Worm (Caenorhabditis elegans) whole organism, early embryonic: ENCODE measurements around the gene lgc-11.

Source experiments
- aly-1 ChIP-seq: sonication (generic microtip); optimal IDR thresholded peaks from 2 replicates; lab custom pipeline; 2016; ENCODE audit warnings: missing genetic modification characterization, missing compliant biosample characterization
- ama-1 ChIP-seq: fragments of 150-350 bp; optimal IDR thresholded peaks from 2 replicates; lab custom pipeline; 2014
- pes-1 ChIP-seq: fragments of 200-800 bp; sonication (Bioruptor generic); IDR thresholded peaks from 2 replicates; pipeline ENCODE4 v1.3.6; 2022; ENCODE audit warnings: missing genetic modification reagents, missing genetic modification characterization, missing compliant biosample characterization

DNA sequence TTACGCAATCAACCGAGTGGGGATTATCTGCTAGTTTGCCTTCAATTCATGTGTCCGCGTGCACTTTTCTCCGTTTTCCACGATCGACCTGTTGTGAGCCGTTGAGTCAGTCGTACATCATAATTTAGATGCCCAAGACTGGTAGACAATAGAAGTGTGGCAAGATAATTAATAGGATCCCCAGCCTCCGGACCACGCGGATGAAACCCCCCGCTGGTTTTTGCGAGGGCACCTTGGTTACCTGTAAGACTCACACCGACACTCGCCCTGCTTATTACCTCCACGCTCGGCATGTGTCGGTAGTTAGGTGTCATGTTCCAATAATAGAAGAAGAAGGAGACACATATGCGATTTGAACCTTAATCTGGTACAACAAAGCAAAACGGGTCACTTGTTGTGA lies 50.5 kb downstream of the lgc-11 start:
- TF ChIP-seq ama-1 (no peak), aly-1 (tag; lab: Kevin White, UChicago) (no peak), pes-1 (no peak)
